Worm (Caenorhabditis elegans) whole organism, late embryonic: ENCODE results near the gene R193.6.
A peak's percentile ranks its signal among the peaks of the same experiment; 100 is the strongest.

Experiments
- C08G9.2 ChIP-seq: sonication (generic microtip); optimal IDR thresholded peaks from 2 replicates; lab custom pipeline; 2016; ENCODE audit warnings: mild to moderate bottlenecking, missing genetic modification characterization, moderate library complexity, missing compliant biosample characterization
- F13H6.1 ChIP-seq: sonication (generic microtip); optimal IDR thresholded peaks from 2 replicates; lab custom pipeline; 2016; ENCODE audit warnings: missing genetic modification characterization, missing compliant biosample characterization
- K02D7.2 ChIP-seq: sonication (generic microtip); optimal IDR thresholded peaks from 2 replicates; lab custom pipeline; 2017; ENCODE audit warnings: mild to moderate bottlenecking, missing genetic modification characterization, missing compliant biosample characterization
- ama-1 ChIP-seq: fragments of 150-350 bp; optimal IDR thresholded peaks from 2 replicates; lab custom pipeline; 2014
- ceh-19 ChIP-seq: fragments of 200-800 bp; sonication (Bioruptor generic); optimal IDR thresholded peaks from 2 replicates; lab custom pipeline; 2018; ENCODE audit warnings: mild to moderate bottlenecking, missing genetic modification characterization, missing compliant biosample characterization
- ceh-22 ChIP-seq: sonication (generic microtip); optimal IDR thresholded peaks from 2 replicates; lab custom pipeline; 2017; ENCODE audit warnings: missing biosample characterization, missing genetic modification characterization
- ceh-24 ChIP-seq: sonication (generic microtip); optimal IDR thresholded peaks from 2 replicates; lab custom pipeline; 2016; ENCODE audit warnings: mild to moderate bottlenecking, missing genetic modification characterization, missing compliant biosample characterization
- ceh-30 ChIP-seq: fragments of 150-350 bp; optimal IDR thresholded peaks from 2 replicates; lab custom pipeline; 2014; ENCODE audit warnings: missing biosample characterization, missing genetic modification characterization
- ceh-34 ChIP-seq: sonication (generic microtip); optimal IDR thresholded peaks from 2 replicates; lab custom pipeline; 2016; ENCODE audit warnings: mild to moderate bottlenecking, missing genetic modification characterization, missing compliant biosample characterization
- ceh-48 ChIP-seq: sonication (generic microtip); optimal IDR thresholded peaks from 2 replicates; lab custom pipeline; 2016; ENCODE audit warnings: missing genetic modification characterization, inconsistent platforms, missing compliant biosample characterization
- ceh-6 ChIP-seq: fragments of 200-800 bp; sonication (Bioruptor generic); optimal IDR thresholded peaks from 2 replicates; lab custom pipeline; 2018; ENCODE audit warnings: mild to moderate bottlenecking, missing genetic modification characterization, missing compliant biosample characterization
- ceh-9 ChIP-seq: sonication (generic microtip); optimal IDR thresholded peaks from 2 replicates; lab custom pipeline; 2016; ENCODE audit warnings: mild to moderate bottlenecking, missing genetic modification characterization, inconsistent platforms, missing compliant biosample characterization
- che-1 ChIP-seq: sonication (generic microtip); optimal IDR thresholded peaks from 2 replicates; lab custom pipeline; 2016; ENCODE audit warnings: mild to moderate bottlenecking, missing genetic modification characterization, missing compliant biosample characterization
- dmd-4 ChIP-seq: sonication (generic microtip); optimal IDR thresholded peaks from 2 replicates; lab custom pipeline; 2016; ENCODE audit warnings: borderline replicate concordance, missing genetic modification characterization, missing compliant biosample characterization
- dve-1 ChIP-seq: sonication (generic microtip); optimal IDR thresholded peaks from 2 replicates; lab custom pipeline; 2017; ENCODE audit warnings: antibody characterized with exemption, mild to moderate bottlenecking, missing genetic modification characterization, missing compliant biosample characterization
- elt-2 ChIP-seq: sonication (generic microtip); optimal IDR thresholded peaks from 2 replicates; lab custom pipeline; 2016; ENCODE audit warnings: missing genetic modification reagents, missing genetic modification characterization, missing compliant biosample characterization
- elt-4 ChIP-seq: sonication (generic microtip); optimal IDR thresholded peaks from 2 replicates; lab custom pipeline; 2016; ENCODE audit warnings: missing genetic modification characterization, missing compliant biosample characterization
- eyg-1 ChIP-seq: sonication (generic microtip); optimal IDR thresholded peaks from 2 replicates; lab custom pipeline; 2016; ENCODE audit warnings: missing genotype, missing genetic modification characterization, missing compliant biosample characterization
- fax-1 ChIP-seq: sonication (generic microtip); optimal IDR thresholded peaks from 2 replicates; lab custom pipeline; 2016; ENCODE audit warnings: missing genotype, missing genetic modification characterization, missing compliant biosample characterization
- fkh-6 ChIP-seq: sonication (generic microtip); optimal IDR thresholded peaks from 2 replicates; lab custom pipeline; 2016; ENCODE audit warnings: missing genetic modification characterization, missing compliant biosample characterization
- gmeb-2 ChIP-seq: sonication (generic microtip); optimal IDR thresholded peaks from 2 replicates; lab custom pipeline; 2016; ENCODE audit warnings: missing genetic modification characterization, inconsistent platforms, missing compliant biosample characterization
- hlh-13 ChIP-seq: fragments of 200-800 bp; sonication (Bioruptor generic); optimal IDR thresholded peaks from 2 replicates; lab custom pipeline; 2018; ENCODE audit warnings: mild to moderate bottlenecking, missing genetic modification characterization, missing compliant biosample characterization
- hlh-15 ChIP-seq: sonication (generic microtip); optimal IDR thresholded peaks from 2 replicates; lab custom pipeline; 2016; ENCODE audit warnings: missing genetic modification characterization, missing compliant biosample characterization
- hlh-30 ChIP-seq: sonication (generic microtip); optimal IDR thresholded peaks from 2 replicates; lab custom pipeline; 2017; ENCODE audit warnings: antibody characterized with exemption, missing genetic modification characterization, missing compliant biosample characterization; ENCODE audit not compliant: insufficient read depth
- hlh-6 ChIP-seq: sonication (generic microtip); optimal IDR thresholded peaks from 2 replicates; lab custom pipeline; 2016; ENCODE audit warnings: missing genotype, missing genetic modification characterization, missing compliant biosample characterization
- hlh-8 ChIP-seq: sonication (generic microtip); optimal IDR thresholded peaks from 2 replicates; lab custom pipeline; 2016; ENCODE audit warnings: missing genotype, missing genetic modification characterization, missing compliant biosample characterization
- lim-6 ChIP-seq: sonication (generic microtip); optimal IDR thresholded peaks from 2 replicates; lab custom pipeline; 2016; ENCODE audit warnings: missing genetic modification characterization, missing compliant biosample characterization
- lin-11 ChIP-seq: fragments of 200-800 bp; sonication (Bioruptor generic); optimal IDR thresholded peaks from 2 replicates; lab custom pipeline; 2018; ENCODE audit warnings: mild to moderate bottlenecking, missing genetic modification characterization, missing compliant biosample characterization
- odd-2 ChIP-seq: sonication (generic microtip); optimal IDR thresholded peaks from 2 replicates; lab custom pipeline; 2017; ENCODE audit warnings: antibody characterized with exemption, mild to moderate bottlenecking, missing genetic modification characterization, missing compliant biosample characterization
- pag-3 ChIP-seq: sonication (generic microtip); optimal IDR thresholded peaks from 2 replicates; lab custom pipeline; 2016; ENCODE audit warnings: missing compliant biosample characterization, missing genetic modification characterization, borderline replicate concordance
- pat-9 ChIP-seq: fragments of 200-800 bp; sonication (Bioruptor generic); optimal IDR thresholded peaks from 2 replicates; lab custom pipeline; 2018; ENCODE audit warnings: mild to moderate bottlenecking, missing genetic modification characterization, moderate library complexity, missing compliant biosample characterization
- pax-1 ChIP-seq: fragments of 150-350 bp; optimal IDR thresholded peaks from 2 replicates; lab custom pipeline; 2014; ENCODE audit warnings: missing biosample characterization, missing genetic modification characterization
- pha-4 ChIP-seq: fragments of 150-350 bp; optimal IDR thresholded peaks from 2 replicates; lab custom pipeline; 2018; ENCODE audit warnings: missing biosample characterization, missing genetic modification reagents, missing genetic modification characterization
- pros-1 ChIP-seq: fragments of 150-350 bp; optimal IDR thresholded peaks from 2 replicates; lab custom pipeline; 2014; ENCODE audit warnings: missing biosample characterization, missing genetic modification reagents, missing genetic modification characterization
- ref-2 ChIP-seq: sonication (generic microtip); optimal IDR thresholded peaks from 2 replicates; lab custom pipeline; 2016; ENCODE audit warnings: missing genetic modification characterization, missing compliant biosample characterization
- rnt-1 ChIP-seq: sonication (generic microtip); optimal IDR thresholded peaks from 2 replicates; lab custom pipeline; 2016; ENCODE audit warnings: missing genetic modification characterization, missing compliant biosample characterization
- sdc-2 ChIP-seq: sonication (generic microtip); optimal IDR thresholded peaks from 2 replicates; lab custom pipeline; 2016; ENCODE audit warnings: missing genotype, missing genetic modification characterization, missing compliant biosample characterization
- sox-2 ChIP-seq: fragments of 200-800 bp; sonication (Bioruptor generic); IDR thresholded peaks from 2 replicates; pipeline ENCODE4 v1.3.6; 2022; ENCODE audit warnings: missing genetic modification reagents, missing genetic modification characterization, missing compliant biosample characterization
- syd-9 ChIP-seq: sonication (generic microtip); optimal IDR thresholded peaks from 2 replicates; lab custom pipeline; 2016; ENCODE audit warnings: mild to moderate bottlenecking, missing genetic modification characterization, moderate library complexity, missing compliant biosample characterization
- tbx-7 ChIP-seq: sonication (generic microtip); optimal IDR thresholded peaks from 2 replicates; lab custom pipeline; 2016; ENCODE audit warnings: missing genotype, missing genetic modification characterization, missing compliant biosample characterization
- unc-3 ChIP-seq, 2 experiments: fragments of 200-800 bp in 1 of 2; sonication (Bioruptor generic) in 1 of 2; sonication (generic microtip) in 1 of 2; conservative IDR thresholded peaks in 1 of 2; optimal IDR thresholded peaks in 1 of 2; 2 replicates each; pipeline versions ENCODE4 v1.3.6 to Lab custom; 2016 to 2022; ENCODE audit warnings: missing compliant biosample characterization in 2 of 2, missing genetic modification characterization in 2 of 2, missing genetic modification reagents in 1 of 2
- unc-42 ChIP-seq: sonication (generic microtip); optimal IDR thresholded peaks from 2 replicates; lab custom pipeline; 2016; ENCODE audit warnings: missing genotype, missing genetic modification characterization, missing compliant biosample characterization
- unc-55 ChIP-seq: sonication (generic microtip); optimal IDR thresholded peaks from 2 replicates; lab custom pipeline; 2017; ENCODE audit warnings: missing biosample characterization, missing genetic modification reagents, missing genetic modification characterization
- zip-5 ChIP-seq: sonication (generic microtip); optimal IDR thresholded peaks from 2 replicates; lab custom pipeline; 2016; ENCODE audit warnings: missing genetic modification characterization, missing compliant biosample characterization
- ztf-16 ChIP-seq: sonication (generic microtip); optimal IDR thresholded peaks from 2 replicates; lab custom pipeline; 2017; ENCODE audit warnings: missing genetic modification characterization, missing compliant biosample characterization

Gene R193.6

ce11 chrX:1120326-1120725, 28.3 kb upstream of the R193.6 start (continued):
- TF ChIP-seq ceh-34 (tag; lab: Kevin White, UChicago): peak; percentile 66
- peak; percentile 63 for TF ChIP-seq hlh-6 (tag; lab: Kevin White, UChicago)
- no peak for TF ChIP-seq pha-4 (tag; lab: Kevin White, UChicago)
- no peak for TF ChIP-seq pros-1 (tag; lab: Kevin White, UChicago)
- no peak for TF ChIP-seq ceh-24 (tag; lab: Kevin White, UChicago)
- no peak for TF ChIP-seq pat-9 (tag; lab: Kevin White, UChicago)
- TF ChIP-seq fkh-6: peak; percentile 11
- no peak for TF ChIP-seq ztf-16
- TF ChIP-seq hlh-8 (tag; lab: Kevin White, UChicago): no peak
- TF ChIP-seq dmd-4 (tag; lab: Kevin White, UChicago): no peak
- TF ChIP-seq hlh-13: no peak
- TF ChIP-seq elt-2 (tag; lab: Kevin White, UChicago): no peak
- no peak for TF ChIP-seq sox-2
- no peak for TF ChIP-seq hlh-15
- no peak for TF ChIP-seq K02D7.2 (tag; lab: Kevin White, UChicago)
- TF ChIP-seq unc-55: peak; percentile 98
- TF ChIP-seq dve-1 (tag; lab: Kevin White, UChicago): no peak
- peak; percentile 52 for TF ChIP-seq rnt-1 (tag; lab: Kevin White, UChicago)
- no peak for TF ChIP-seq ceh-6
- no peak for TF ChIP-seq zip-5 (tag; lab: Kevin White, UChicago)
- peak; percentile 75 for TF ChIP-seq ceh-48 (tag; lab: Kevin White, UChicago)
- peak; percentile 5 for TF ChIP-seq hlh-30 (tag; lab: Kevin White, UChicago)
- peak; percentile 76 for TF ChIP-seq sdc-2 (tag; lab: Kevin White, UChicago)
- TF ChIP-seq fax-1: no peak
- no peak for TF ChIP-seq ceh-19 (GFP tag; lab: Kevin White, UChicago)
- TF ChIP-seq ceh-30 (tag; lab: Kevin White, UChicago): no peak
- peak; percentile 35 for TF ChIP-seq F13H6.1
- TF ChIP-seq odd-2 (tag; lab: Kevin White, UChicago): no peak
- TF ChIP-seq ceh-9 (tag; lab: Kevin White, UChicago): no peak
- peak; percentile 98 for TF ChIP-seq unc-42 (tag; lab: Kevin White, UChicago)
- no peak for TF ChIP-seq eyg-1 (tag; lab: Kevin White, UChicago)
- TF ChIP-seq lin-11 (tag; lab: Kevin White, UChicago): no peak
- no peak for TF ChIP-seq elt-4 (tag; lab: Kevin White, UChicago)
- TF ChIP-seq pag-3 (tag; lab: Kevin White, UChicago): no peak
- no peak for TF ChIP-seq pax-1 (tag; lab: Kevin White, UChicago)
- TF ChIP-seq tbx-7: no peak
- TF ChIP-seq ama-1 (lab: Kevin White, UChicago): no peak
- TF ChIP-seq unc-3 (GFP tag; conservative IDR thresholded peaks at IDR 0.05; lab: Robert Waterston, UW): no peak
- TF ChIP-seq unc-3 (tag; optimal IDR thresholded peaks at IDR 0.05; lab: Kevin White, UChicago): peak; percentile 2
- TF ChIP-seq gmeb-2 (tag; lab: Kevin White, UChicago): no peak
- peak; percentile 80 for TF ChIP-seq ref-2 (tag; lab: Kevin White, UChicago)
- peak; percentile 19 for TF ChIP-seq C08G9.2
- TF ChIP-seq lim-6: no peak
- TF ChIP-seq ceh-22 (tag; lab: Kevin White, UChicago): no peak
- TF ChIP-seq che-1: no peak
- peak; percentile 39 for TF ChIP-seq syd-9 (tag; lab: Kevin White, UChicago)
- TF ChIP-seq, all 69 proteins: peak for 22
